Worm (Caenorhabditis elegans) whole organism, young adult: ENCODE measurements around the gene arrd-17.

Experiments
- B0035.1 ChIP-seq: sonication (generic microtip); optimal IDR thresholded peaks from 2 replicates; lab custom pipeline; 2016; ENCODE audit warnings: missing genetic modification characterization, mild to moderate bottlenecking, missing compliant biosample characterization, missing genotype, missing genetic modification reagents
- B0261.1 ChIP-seq: sonication (generic microtip); optimal IDR thresholded peaks from 2 replicates; lab custom pipeline; 2016; ENCODE audit warnings: mild to moderate bottlenecking, missing genetic modification characterization, moderate library complexity, missing compliant biosample characterization
- D2030.7 ChIP-seq: fragments of 200-800 bp; sonication (Bioruptor generic); IDR thresholded peaks from 2 replicates; pipeline ENCODE4 v1.3.6; 2022; ENCODE audit warnings: missing genetic modification reagents, missing genetic modification characterization, missing compliant biosample characterization
- F10E7.11 ChIP-seq: sonication (generic microtip); optimal IDR thresholded peaks from 2 replicates; lab custom pipeline; 2017; ENCODE audit warnings: mild to moderate bottlenecking, missing genetic modification characterization, moderate library complexity, missing compliant biosample characterization
- F37B4.10 ChIP-seq: fragments of 200-800 bp; sonication (Bioruptor generic); IDR thresholded peaks from 2 replicates; pipeline ENCODE4 v1.3.6; 2022; ENCODE audit warnings: missing genetic modification characterization, missing compliant biosample characterization
- F39B2.1 ChIP-seq: fragments of 200-800 bp; sonication (Bioruptor generic); IDR thresholded peaks from 2 replicates; pipeline ENCODE4 v1.3.6; 2022; ENCODE audit warnings: missing genetic modification reagents, missing genetic modification characterization, missing compliant biosample characterization
- F49E8.2 ChIP-seq: sonication (generic microtip); optimal IDR thresholded peaks from 3 replicates; lab custom pipeline; 2017; ENCODE audit warnings: missing genetic modification characterization, mild to moderate bottlenecking, missing compliant biosample characterization, antibody characterized with exemption, moderate library complexity; ENCODE audit not compliant: insufficient read depth
- F55B11.4 ChIP-seq: sonication (generic microtip); optimal IDR thresholded peaks from 2 replicates; lab custom pipeline; 2016; ENCODE audit warnings: missing compliant biosample characterization, missing genetic modification characterization, borderline replicate concordance; ENCODE audit not compliant: insufficient read depth
- K12H6.12 ChIP-seq: fragments of 200-800 bp; sonication (Bioruptor generic); optimal IDR thresholded peaks from 2 replicates; lab custom pipeline; 2018; ENCODE audit warnings: mild to moderate bottlenecking, missing genetic modification characterization, missing compliant biosample characterization
- Y53G8AR.9 ChIP-seq: fragments of 200-800 bp; sonication (Bioruptor generic); conservative IDR thresholded peaks from 2 replicates; pipeline ENCODE4 v1.3.6; 2022; ENCODE audit warnings: missing genetic modification reagents, missing genetic modification characterization, missing compliant biosample characterization
- Y79H2A.3 ChIP-seq: fragments of 200-800 bp; sonication (Bioruptor generic); conservative IDR thresholded peaks from 2 replicates; pipeline ENCODE4 v1.3.6; 2022; ENCODE audit warnings: missing genetic modification reagents, missing genetic modification characterization, missing compliant biosample characterization
- ama-1 ChIP-seq, 3 experiments: fragments of 150-350 bp in 1 of 3; sonication (generic microtip) in 2 of 3; optimal IDR thresholded peaks; 2 replicates each; lab custom pipeline; 2014 to 2018; ENCODE audit warnings: missing biosample characterization in 2 of 3, missing genetic modification characterization in 2 of 3, missing genetic modification reagents in 2 of 3
- bed-1 ChIP-seq: fragments of 200-800 bp; sonication (Bioruptor generic); IDR thresholded peaks from 2 replicates; pipeline ENCODE4 v1.3.6; 2022; ENCODE audit warnings: missing genetic modification reagents, missing genetic modification characterization, missing compliant biosample characterization
- ceh-27 ChIP-seq: fragments of 200-800 bp; sonication (Bioruptor generic); optimal IDR thresholded peaks from 2 replicates; lab custom pipeline; 2018; ENCODE audit warnings: mild to moderate bottlenecking, missing genetic modification characterization, moderate library complexity, missing compliant biosample characterization
- ceh-79 ChIP-seq: sonication (generic microtip); optimal IDR thresholded peaks from 2 replicates; lab custom pipeline; 2017; ENCODE audit warnings: mild to moderate bottlenecking, missing genetic modification characterization, missing compliant biosample characterization
- dox-1 ChIP-seq: fragments of 200-800 bp; sonication (Bioruptor generic); IDR thresholded peaks from 2 replicates; pipeline ENCODE4 v1.3.6; 2022; ENCODE audit warnings: missing genetic modification reagents, missing genetic modification characterization, missing compliant biosample characterization
- egrh-3 ChIP-seq: fragments of 200-800 bp; sonication (Bioruptor generic); IDR thresholded peaks from 2 replicates; pipeline ENCODE4 v1.3.6; 2022; ENCODE audit warnings: missing genetic modification reagents, missing genetic modification characterization, missing compliant biosample characterization
- ets-4 ChIP-seq: fragments of 200-800 bp; sonication (Bioruptor generic); optimal IDR thresholded peaks from 2 replicates; lab custom pipeline; 2018; ENCODE audit warnings: mild to moderate bottlenecking, missing genetic modification characterization, missing compliant biosample characterization
- fkh-3 ChIP-seq: sonication (generic microtip); optimal IDR thresholded peaks from 2 replicates; lab custom pipeline; 2016; ENCODE audit warnings: mild to moderate bottlenecking, missing genetic modification characterization, missing compliant biosample characterization
- hlh-12 ChIP-seq: sonication (generic microtip); optimal IDR thresholded peaks from 2 replicates; lab custom pipeline; 2016; ENCODE audit warnings: missing genetic modification characterization, missing compliant biosample characterization
- hrde-1 ChIP-seq: sonication (generic microtip); optimal IDR thresholded peaks from 2 replicates; lab custom pipeline; 2016; ENCODE audit warnings: missing genetic modification characterization, mild to moderate bottlenecking, missing compliant biosample characterization, moderate library complexity, missing genotype, missing genetic modification reagents, borderline replicate concordance
- hsf-1 ChIP-seq: fragments of 200-800 bp; sonication (Bioruptor generic); IDR thresholded peaks from 2 replicates; pipeline ENCODE4 v1.3.6; 2022; ENCODE audit warnings: missing genetic modification reagents, missing genetic modification characterization, missing compliant biosample characterization
- let-607 ChIP-seq, 2 experiments: fragments of 200-800 bp in 1 of 2; sonication (Bioruptor generic) in 1 of 2; sonication (generic microtip) in 1 of 2; optimal IDR thresholded peaks; 2 replicates each; lab custom pipeline; 2016 to 2018; ENCODE audit warnings: mild to moderate bottlenecking in 2 of 2, missing compliant biosample characterization in 2 of 2, missing genetic modification characterization in 2 of 2, moderate library complexity in 2 of 2, missing genotype in 1 of 2
- lin-26 ChIP-seq: fragments of 200-800 bp; sonication (Bioruptor generic); IDR thresholded peaks from 2 replicates; pipeline ENCODE4 v1.3.6; 2022; ENCODE audit warnings: missing genetic modification reagents, missing genetic modification characterization, missing compliant biosample characterization
- lin-40 ChIP-seq: sonication (generic microtip); optimal IDR thresholded peaks from 2 replicates; lab custom pipeline; 2016; ENCODE audit warnings: missing genetic modification characterization, mild to moderate bottlenecking, missing compliant biosample characterization, missing genotype, missing genetic modification reagents
- lir-1 ChIP-seq: fragments of 200-800 bp; sonication (Bioruptor generic); conservative IDR thresholded peaks from 2 replicates; pipeline ENCODE4 v1.3.6; 2022; ENCODE audit warnings: missing genetic modification reagents, missing genetic modification characterization, missing compliant biosample characterization
- lsl-1 ChIP-seq: fragments of 200-800 bp; sonication (Bioruptor generic); optimal IDR thresholded peaks from 2 replicates; lab custom pipeline; 2018; ENCODE audit warnings: mild to moderate bottlenecking, missing genetic modification characterization, moderate library complexity, missing compliant biosample characterization
- mcd-1 ChIP-seq: fragments of 200-800 bp; sonication (Bioruptor generic); IDR thresholded peaks from 2 replicates; pipeline ENCODE4 v1.3.6; 2022; ENCODE audit warnings: missing genetic modification reagents, missing genetic modification characterization, missing compliant biosample characterization
- mxl-1 ChIP-seq: sonication (generic microtip); optimal IDR thresholded peaks from 2 replicates; lab custom pipeline; 2016; ENCODE audit warnings: missing genetic modification characterization, missing compliant biosample characterization
- nhr-120 ChIP-seq: fragments of 200-800 bp; sonication (Bioruptor generic); IDR thresholded peaks from 2 replicates; pipeline ENCODE4 v1.3.6; 2022; ENCODE audit warnings: missing genetic modification characterization, missing compliant biosample characterization
- rcor-1 ChIP-seq: fragments of 200-800 bp; sonication (Bioruptor generic); IDR thresholded peaks from 2 replicates; pipeline ENCODE4 v1.3.6; 2022; ENCODE audit warnings: missing genetic modification reagents, missing genetic modification characterization, missing compliant biosample characterization
- repo-1 ChIP-seq: sonication (generic microtip); optimal IDR thresholded peaks from 2 replicates; lab custom pipeline; 2017; ENCODE audit warnings: mild to moderate bottlenecking, missing genetic modification characterization, missing compliant biosample characterization
- rpc-1 ChIP-seq, 2 experiments: fragments of 150-350 bp in 1 of 2; sonication (generic microtip) in 1 of 2; optimal IDR thresholded peaks; 2 replicates each; lab custom pipeline; 2014 to 2018; ENCODE audit warnings: missing biosample characterization in 1 of 2, missing genetic modification characterization in 1 of 2, missing genetic modification reagents in 1 of 2, missing genotype in 1 of 2
- sea-2 ChIP-seq: fragments of 200-800 bp; sonication (Bioruptor generic); IDR thresholded peaks from 2 replicates; pipeline ENCODE4 v1.3.6; 2022; ENCODE audit warnings: missing genetic modification characterization, missing compliant biosample characterization
- snpc-1.1 ChIP-seq: sonication (generic microtip); optimal IDR thresholded peaks from 2 replicates; lab custom pipeline; 2017; ENCODE audit warnings: missing genetic modification characterization, mild to moderate bottlenecking, missing compliant biosample characterization, antibody characterized with exemption, moderate library complexity, missing genotype, missing genetic modification reagents; ENCODE audit not compliant: insufficient read depth
- snpc-3.4 ChIP-seq: sonication (generic microtip); optimal IDR thresholded peaks from 2 replicates; lab custom pipeline; 2017; ENCODE audit warnings: missing genetic modification characterization, mild to moderate bottlenecking, missing compliant biosample characterization, antibody characterized with exemption, moderate library complexity, missing genotype, missing genetic modification reagents
- somi-1 ChIP-seq: fragments of 200-800 bp; sonication (Bioruptor generic); optimal IDR thresholded peaks from 2 replicates; lab custom pipeline; 2018; ENCODE audit warnings: mild to moderate bottlenecking, missing genetic modification characterization, missing compliant biosample characterization
- sptf-2 ChIP-seq: fragments of 200-800 bp; sonication (Bioruptor generic); optimal IDR thresholded peaks from 2 replicates; lab custom pipeline; 2018; ENCODE audit warnings: mild to moderate bottlenecking, missing genetic modification characterization, missing compliant biosample characterization
- tlf-1 ChIP-seq: fragments of 200-800 bp; sonication (Bioruptor generic); optimal IDR thresholded peaks from 2 replicates; lab custom pipeline; 2018; ENCODE audit warnings: mild to moderate bottlenecking, missing genetic modification characterization, missing compliant biosample characterization
- unc-130 ChIP-seq: sonication (generic microtip); optimal IDR thresholded peaks from 2 replicates; lab custom pipeline; 2016; ENCODE audit warnings: missing genetic modification reagents, missing genetic modification characterization, missing compliant biosample characterization
- unc-62 ChIP-seq: fragments of 150-350 bp; optimal IDR thresholded peaks from 2 replicates; lab custom pipeline; 2014; ENCODE audit warnings: missing biosample characterization, missing genetic modification reagents, missing genetic modification characterization
- zfh-2 ChIP-seq: fragments of 200-800 bp; sonication (Bioruptor generic); conservative IDR thresholded peaks from 2 replicates; pipeline ENCODE4 v1.3.6; 2022; ENCODE audit warnings: missing genetic modification reagents, missing genetic modification characterization, missing compliant biosample characterization
- ztf-18 ChIP-seq: sonication (generic microtip); optimal IDR thresholded peaks from 2 replicates; lab custom pipeline; 2016; ENCODE audit warnings: missing genotype, mild to moderate bottlenecking, missing genetic modification characterization, missing compliant biosample characterization
- ztf-22 ChIP-seq: fragments of 200-800 bp; sonication (Bioruptor generic); optimal IDR thresholded peaks from 2 replicates; lab custom pipeline; 2018; ENCODE audit warnings: mild to moderate bottlenecking, missing genetic modification characterization, moderate library complexity, missing compliant biosample characterization
- ztf-6 ChIP-seq: fragments of 200-800 bp; sonication (Bioruptor generic); IDR thresholded peaks from 2 replicates; pipeline ENCODE4 v1.3.6; 2022; ENCODE audit warnings: missing genetic modification reagents, missing genetic modification characterization, missing compliant biosample characterization

arrd-17 gene

ce11 chrIII:13616793-13617192 is 13.8 kb downstream of the arrd-17 start, which contains the start of gene T12D8.9:
T12D8.9 (plus strand) TSS chrIII:13617104.
- TF ChIP-seq fkh-3 (no peak), F39B2.1 (GFP tag; lab: Robert Waterston, UW) (no peak), unc-62 (GFP tag; lab: Kevin White, UChicago) (no peak)
- TF ChIP-seq, all 124 proteins: peak for 0

- TF ChIP-seq lin-26 (GFP tag; lab: Robert Waterston, UW) (0 out of 2 replicates have a peak, but pooled peaks have one; percentile 42), ztf-18 (tag; lab: Kevin White, UChicago) (no peak), Y53G8AR.9 (GFP tag; lab: Robert Waterston, UW) (no peak), tlf-1 (GFP tag; lab: Kevin White, UChicago) (no peak), fkh-3 (peak; percentile 43), F55B11.4 (no peak), rpc-1 (optimal IDR thresholded peaks at IDR 0.05; lab: Kevin White, UChicago) (no peak), rpc-1 (tag; optimal IDR thresholded peaks at IDR 0.05; lab: Kevin White, UChicago) (no peak), unc-62 (GFP tag; lab: Kevin White, UChicago) (no peak), Y79H2A.3 (GFP tag; lab: Robert Waterston, UW) (no peak), mxl-1 (tag; lab: Kevin White, UChicago) (no peak), lir-1 (GFP tag; lab: Robert Waterston, UW) (no peak), ceh-27 (GFP tag; lab: Kevin White, UChicago) (no peak), lin-40 (tag; lab: Kevin White, UChicago) (no peak), F10E7.11 (tag; lab: Kevin White, UChicago) (no peak), ama-1 (optimal IDR thresholded peaks at IDR 0.05; lab: Kevin White, UChicago) (no peak), ama-1 (GFP tag; optimal IDR thresholded peaks at IDR 0.05; lab: Kevin White, UChicago) (no peak), ztf-6 (GFP tag; lab: Robert Waterston, UW) (no peak), egrh-3 (GFP tag; lab: Robert Waterston, UW) (peak; percentile 82), sea-2 (GFP tag; lab: Robert Waterston, UW) (no peak), hrde-1 (no peak), ztf-22 (GFP tag; lab: Kevin White, UChicago) (no peak), snpc-1.1 (tag; lab: Kevin White, UChicago) (no peak), lsl-1 (GFP tag; lab: Kevin White, UChicago) (no peak), bed-1 (GFP tag; lab: Robert Waterston, UW) (no peak), mcd-1 (0 out of 2 replicates have a peak, but pooled peaks have one; percentile 19), dox-1 (GFP tag; lab: Robert Waterston, UW) (peak; percentile 36; the same call in 1 of the 2 replicates), rcor-1 (no peak), snpc-3.4 (no peak), somi-1 (no peak), ets-4 (no peak), sptf-2 (no peak), D2030.7 (GFP tag; lab: Robert Waterston, UW) (no peak), B0035.1 (no peak), unc-130 (no peak), K12H6.12 (tag; lab: Kevin White, UChicago) (no peak), nhr-120 (GFP tag; lab: Robert Waterston, UW) (no peak), ceh-79 (tag; lab: Kevin White, UChicago) (no peak), hlh-12 (tag; lab: Kevin White, UChicago) (no peak), F49E8.2 (tag; lab: Kevin White, UChicago) (no peak), zfh-2 (GFP tag; lab: Robert Waterston, UW) (peak; percentile 94), hsf-1 (GFP tag; lab: Robert Waterston, UW) (no peak), B0261.1 (tag; lab: Kevin White, UChicago) (no peak), let-607 (tag; optimal IDR thresholded peaks at IDR 0.05; lab: Kevin White, UChicago) (no peak), repo-1 (no peak), F37B4.10 (no peak)
Measured at ce11 chrIII:13615530-13615929, 15.1 kb downstream of the arrd-17 start.
